Worm (Caenorhabditis elegans): Measurements from ENCODE around the gene him-5.
A peak's percentile ranks its signal among the peaks of the same experiment; 100 is the strongest.
"Not testable (repeated sequence)": the region's sequence is repeated elsewhere in the genome, so short reads cannot be mapped to it uniquely, and the experiment has no call there.

ce11 chrV:14055097-14055496 lies 35.1 kb upstream of the him-5 start:
- TF ChIP-seq nhr-237 (tag; optimal IDR thresholded peaks at IDR 0.05); ama-1 (optimal IDR thresholded peaks at IDR 0.05); zag-1 (tag; optimal IDR thresholded peaks at IDR 0.05): not testable (repeated sequence)
- TF ChIP-seq nhr-23 (tag; optimal IDR thresholded peaks at IDR 0.05) (peak; percentile 97), nhr-28 (tag; optimal IDR thresholded peaks at IDR 0.05) (peak; percentile 41), mdl-1 (tag; optimal IDR thresholded peaks at IDR 0.05) (peak; percentile 25), lin-15B (tag; optimal IDR thresholded peaks at IDR 0.05) (peak; percentile 82), fkh-10 (GFP tag; optimal IDR thresholded peaks at IDR 0.05) (peak; percentile 50), snpc-4 (tag; optimal IDR thresholded peaks at IDR 0.05) (peak; percentile 93), elt-2 (tag; optimal IDR thresholded peaks at IDR 0.05) (peak; percentile 77), pha-4 (tag; optimal IDR thresholded peaks at IDR 0.05) (peak; percentile 77), unc-62 (GFP tag; optimal IDR thresholded peaks at IDR 0.05) (peak; percentile 39)
